Fruit fly (Drosophila melanogaster) whole organism, embryonic: ENCODE data around the gene CG42869.

Experiments
- B-H1 ChIP-seq: fragments of 200-800 bp; sonication (Bioruptor generic); IDR thresholded peaks from 3 replicates; pipeline ENCODE4 v1.3.6; 2022; ENCODE audit warnings: missing biosample characterization, missing genetic modification characterization
- CG10565 ChIP-seq: fragments of 200-800 bp; sonication (Bioruptor generic); optimal IDR thresholded peaks from 3 replicates; lab custom pipeline; 2016; ENCODE audit warnings: missing biosample characterization, mild to moderate bottlenecking, missing genetic modification characterization
- CG11398 ChIP-seq: fragments of 200-800 bp; sonication (Bioruptor generic); optimal IDR thresholded peaks from 2 replicates; lab custom pipeline; 2016; ENCODE audit warnings: missing biosample characterization, missing genetic modification characterization
- CG12769 ChIP-seq: fragments of 200-800 bp; sonication (Bioruptor generic); optimal IDR thresholded peaks from 2 replicates; lab custom pipeline; 2019; ENCODE audit warnings: missing biosample characterization, mild to moderate bottlenecking, missing genetic modification characterization, moderate library complexity
- CG12942 ChIP-seq: fragments of 200-800 bp; sonication (Bioruptor generic); optimal IDR thresholded peaks from 3 replicates; lab custom pipeline; 2016; ENCODE audit warnings: missing biosample characterization, missing genetic modification characterization
- CG15073 ChIP-seq: fragments of 200-800 bp; sonication (Bioruptor generic); optimal IDR thresholded peaks from 2 replicates; lab custom pipeline; 2016; ENCODE audit warnings: missing biosample characterization, missing genetic modification characterization
- CG16815 ChIP-seq: fragments of 200-800 bp; sonication (Bioruptor generic); optimal IDR thresholded peaks from 3 replicates; lab custom pipeline; 2017; ENCODE audit warnings: missing biosample characterization, mild to moderate bottlenecking, missing genetic modification characterization
- CG18476 ChIP-seq: fragments of 200-800 bp; sonication (Bioruptor generic); optimal IDR thresholded peaks from 2 replicates; lab custom pipeline; 2016; ENCODE audit warnings: missing biosample characterization, mild to moderate bottlenecking, missing genetic modification characterization
- CG18619 ChIP-seq: fragments of 200-800 bp; sonication (Bioruptor generic); optimal IDR thresholded peaks from 3 replicates; lab custom pipeline; 2017; ENCODE audit warnings: missing biosample characterization, mild to moderate bottlenecking, missing genetic modification characterization
- CG30403 ChIP-seq: fragments of 200-800 bp; sonication (Bioruptor generic); optimal IDR thresholded peaks from 3 replicates; lab custom pipeline; 2016; ENCODE audit warnings: missing biosample characterization, missing genetic modification characterization
- CG31224 ChIP-seq: fragments of 200-800 bp; sonication (Bioruptor generic); IDR thresholded peaks from 2 replicates; pipeline ENCODE4 v1.3.6; 2022; ENCODE audit warnings: missing biosample characterization, missing genetic modification characterization
- CG32767 ChIP-seq: fragments of 200-800 bp; sonication (Bioruptor generic); IDR thresholded peaks from 2 replicates; pipeline ENCODE4 v1.3.6; 2022; ENCODE audit warnings: missing biosample characterization, missing genetic modification characterization
- CG34376 ChIP-seq: fragments of 200-800 bp; sonication (Bioruptor generic); optimal IDR thresholded peaks from 2 replicates; lab custom pipeline; 2018; ENCODE audit warnings: missing biosample characterization, mild to moderate bottlenecking, missing genetic modification characterization
- CG3847 ChIP-seq: fragments of 200-800 bp; sonication (Bioruptor generic); IDR thresholded peaks from 2 replicates; pipeline ENCODE4 v1.3.6; 2022; ENCODE audit warnings: missing biosample characterization, missing genetic modification characterization
- CG43689 ChIP-seq: fragments of 200-800 bp; sonication (Bioruptor generic); IDR thresholded peaks from 2 replicates; pipeline ENCODE4 v1.3.6; 2022; ENCODE audit warnings: missing biosample characterization, missing genetic modification characterization
- CG4730 ChIP-seq: fragments of 200-800 bp; sonication (Bioruptor generic); IDR thresholded peaks from 2 replicates; pipeline ENCODE4 v1.3.6; 2022; ENCODE audit warnings: missing biosample characterization, missing genetic modification characterization
- CG4854 ChIP-seq: fragments of 200-800 bp; sonication (Bioruptor generic); optimal IDR thresholded peaks from 2 replicates; lab custom pipeline; 2016; ENCODE audit warnings: missing biosample characterization, missing genetic modification characterization, inconsistent platforms
- CG5180 ChIP-seq: fragments of 200-800 bp; sonication (Bioruptor generic); optimal IDR thresholded peaks from 3 replicates; lab custom pipeline; 2017; ENCODE audit warnings: missing biosample characterization, missing genetic modification characterization, mild to moderate bottlenecking, moderate library complexity, missing genetic modification reagents
- CG5953 ChIP-seq: fragments of 200-800 bp; sonication (Bioruptor generic); IDR thresholded peaks from 2 replicates; pipeline ENCODE4 v1.3.6; 2022; ENCODE audit warnings: missing biosample characterization, missing genetic modification characterization
- CG6683 ChIP-seq: fragments of 200-800 bp; sonication (Bioruptor generic); optimal IDR thresholded peaks from 2 replicates; lab custom pipeline; 2017; ENCODE audit warnings: missing biosample characterization, mild to moderate bottlenecking, missing genetic modification characterization, missing genetic modification reagents
- CG7357 ChIP-seq: fragments of 200-800 bp; sonication (Bioruptor generic); IDR thresholded peaks from 3 replicates; pipeline ENCODE4 v1.3.6; 2022; ENCODE audit warnings: missing biosample characterization, missing genetic modification characterization
- CG8924 ChIP-seq: fragments of 200-800 bp; optimal IDR thresholded peaks from 3 replicates; lab custom pipeline; 2019; ENCODE audit warnings: missing biosample characterization, mild to moderate bottlenecking, missing genetic modification characterization, moderate library complexity
- CG8944 ChIP-seq: fragments of 200-800 bp; sonication (Bioruptor generic); optimal IDR thresholded peaks from 3 replicates; lab custom pipeline; 2016; ENCODE audit warnings: missing biosample characterization, missing genetic modification characterization
- Dp ChIP-seq: fragments of 200-800 bp; sonication (Bioruptor generic); optimal IDR thresholded peaks from 2 replicates; lab custom pipeline; 2018; ENCODE audit warnings: missing biosample characterization, mild to moderate bottlenecking, missing genetic modification characterization, moderate library complexity
- H15 ChIP-seq: fragments of 200-800 bp; sonication (Bioruptor generic); IDR thresholded peaks from 3 replicates; pipeline ENCODE4 v1.3.6; 2022; ENCODE audit warnings: missing biosample characterization, missing genetic modification characterization
- HmgZ ChIP-seq: fragments of 200-800 bp; sonication (Bioruptor generic); optimal IDR thresholded peaks from 2 replicates; lab custom pipeline; 2018; ENCODE audit warnings: missing biosample characterization, mild to moderate bottlenecking, missing genetic modification characterization
- Hmr ChIP-seq: fragments of 200-800 bp; sonication (Bioruptor generic); optimal IDR thresholded peaks from 3 replicates; lab custom pipeline; 2017; ENCODE audit warnings: mild to moderate bottlenecking, missing biosample characterization, missing genetic modification reagents, missing genetic modification characterization
- Jarid2 ChIP-seq: fragments of 200-800 bp; sonication (Bioruptor generic); optimal IDR thresholded peaks from 3 replicates; lab custom pipeline; 2017; ENCODE audit warnings: mild to moderate bottlenecking, missing biosample characterization, missing genetic modification reagents, missing genetic modification characterization
- Lim3 ChIP-seq: fragments of 200-800 bp; sonication (Bioruptor generic); IDR thresholded peaks from 2 replicates; pipeline ENCODE4 v1.3.6; 2022; ENCODE audit warnings: missing biosample characterization, missing genetic modification characterization
- Spps ChIP-seq: fragments of 200-800 bp; sonication (Bioruptor generic); optimal IDR thresholded peaks from 2 replicates; lab custom pipeline; 2018; ENCODE audit warnings: missing biosample characterization, mild to moderate bottlenecking, missing genetic modification characterization
- ap ChIP-seq: fragments of 200-800 bp; sonication (Bioruptor generic); IDR thresholded peaks from 2 replicates; pipeline ENCODE4 v1.3.6; 2022; ENCODE audit warnings: missing biosample characterization, missing genetic modification characterization
- bcd ChIP-seq: fragments of 200-800 bp; sonication (Bioruptor generic); optimal IDR thresholded peaks from 2 replicates; lab custom pipeline; 2017; ENCODE audit warnings: missing biosample characterization, mild to moderate bottlenecking, missing genetic modification characterization
- chinmo ChIP-seq: fragments of 200-800 bp; sonication (Bioruptor generic); IDR thresholded peaks from 4 replicates; pipeline ENCODE4 v1.3.6; 2022; ENCODE audit warnings: missing biosample characterization, missing genetic modification characterization; ENCODE audit not compliant: partially characterized antibody
- dati ChIP-seq: fragments of 200-800 bp; sonication (Bioruptor generic); IDR thresholded peaks from 2 replicates; pipeline ENCODE4 v1.3.6; 2022; ENCODE audit warnings: missing biosample characterization, missing genetic modification characterization
- dimm ChIP-seq: fragments of 200-800 bp; sonication (Bioruptor generic); IDR thresholded peaks from 2 replicates; pipeline ENCODE4 v1.3.6; 2022; ENCODE audit warnings: missing biosample characterization, missing genetic modification characterization
- eve ChIP-seq, 2 experiments: fragments of >200 bp; optimal IDR thresholded peaks; 2 replicates each; lab custom pipeline; 2017; ENCODE audit warnings: missing biosample characterization in 2 of 2, missing genetic modification characterization in 2 of 2
- exex ChIP-seq: fragments of 200-800 bp; sonication (Bioruptor generic); optimal IDR thresholded peaks from 4 replicates; lab custom pipeline; 2018; ENCODE audit warnings: missing biosample characterization, mild to moderate bottlenecking, missing genetic modification characterization, moderate library complexity
- fd96Cb ChIP-seq: fragments of 200-800 bp; sonication (Bioruptor generic); optimal IDR thresholded peaks from 2 replicates; lab custom pipeline; 2018; ENCODE audit warnings: missing biosample characterization, mild to moderate bottlenecking, missing genetic modification characterization, moderate library complexity
- gro ChIP-seq: fragments of 200-800 bp; sonication (Bioruptor generic); optimal IDR thresholded peaks from 2 replicates; lab custom pipeline; 2016; ENCODE audit warnings: missing biosample characterization, missing genetic modification characterization
- hb ChIP-seq: fragments of 200-800 bp; sonication (Bioruptor generic); IDR thresholded peaks from 3 replicates; pipeline ENCODE4 v1.3.6; 2022; ENCODE audit warnings: missing biosample characterization, missing genetic modification characterization; ENCODE audit not compliant: partially characterized antibody
- her ChIP-seq: fragments of 200-800 bp; sonication (Bioruptor generic); optimal IDR thresholded peaks from 2 replicates; lab custom pipeline; 2016; ENCODE audit warnings: missing biosample characterization, missing genetic modification characterization
- lmd ChIP-seq: fragments of 200-800 bp; sonication (Bioruptor generic); IDR thresholded peaks from 2 replicates; pipeline ENCODE4 v1.3.6; 2022; ENCODE audit warnings: missing biosample characterization, missing genetic modification characterization
- mam ChIP-seq: fragments of 200-800 bp; sonication (Bioruptor generic); optimal IDR thresholded peaks from 3 replicates; lab custom pipeline; 2016; ENCODE audit warnings: missing biosample characterization, missing genetic modification characterization
- odd ChIP-seq: fragments of 200-800 bp; sonication (Bioruptor generic); optimal IDR thresholded peaks from 2 replicates; lab custom pipeline; 2017; ENCODE audit warnings: missing biosample characterization, mild to moderate bottlenecking, missing genetic modification characterization
- scrt ChIP-seq: fragments of 200-800 bp; sonication (Bioruptor generic); optimal IDR thresholded peaks from 2 replicates; lab custom pipeline; 2018; ENCODE audit warnings: missing biosample characterization, mild to moderate bottlenecking, missing genetic modification characterization, moderate library complexity
- sob ChIP-seq: fragments of 200-800 bp; sonication (Bioruptor generic); IDR thresholded peaks from 2 replicates; pipeline ENCODE4 v1.3.6; 2022; ENCODE audit warnings: missing biosample characterization, missing genetic modification characterization
- tgo ChIP-seq: fragments of 200-800 bp; sonication (Bioruptor generic); IDR thresholded peaks from 3 replicates; pipeline ENCODE4 v1.3.6; 2022; ENCODE audit warnings: missing biosample characterization, missing genetic modification characterization
- trh ChIP-seq: fragments of 200-800 bp; sonication (Bioruptor generic); optimal IDR thresholded peaks from 2 replicates; lab custom pipeline; 2016; ENCODE audit warnings: missing biosample characterization, missing genetic modification characterization
- tup ChIP-seq: fragments of 200-800 bp; sonication (Bioruptor generic); optimal IDR thresholded peaks from 2 replicates; lab custom pipeline; 2016; ENCODE audit warnings: missing biosample characterization, mild to moderate bottlenecking, missing genetic modification characterization, moderate library complexity
- vvl ChIP-seq: fragments of 200-800 bp; sonication (Bioruptor generic); IDR thresholded peaks from 2 replicates; pipeline ENCODE4 v1.3.6; 2022; ENCODE audit warnings: missing biosample characterization, missing genetic modification characterization
- zfh2 ChIP-seq: fragments of 200-800 bp; sonication (Bioruptor generic); optimal IDR thresholded peaks from 2 replicates; lab custom pipeline; 2016; ENCODE audit warnings: missing biosample characterization, missing genetic modification characterization

Gene CG42869

DNA sequence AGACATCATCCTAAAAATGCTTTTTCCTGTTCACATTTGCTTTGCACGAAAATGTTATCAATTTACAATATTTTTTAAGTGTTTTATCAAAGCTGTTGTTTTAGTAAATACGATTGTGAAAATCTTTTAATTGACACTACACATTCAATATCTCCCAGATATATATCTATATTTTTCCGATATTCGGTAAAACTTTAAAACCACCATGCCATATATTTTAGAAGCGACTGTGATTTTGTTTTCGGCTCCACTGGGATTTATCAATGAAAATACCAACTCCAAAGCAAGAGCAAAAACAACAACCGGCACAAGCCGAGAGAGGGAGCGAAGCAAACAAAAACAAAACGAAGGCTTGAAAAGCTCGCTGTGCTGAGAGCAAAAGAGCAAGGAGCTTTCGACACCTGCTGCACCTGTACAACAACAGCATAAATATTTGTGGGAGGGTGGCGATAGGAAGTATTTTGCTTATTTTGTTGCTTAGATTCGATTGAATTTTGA is 16.7 kb downstream of the CG42869 start (continued):
- TF ChIP-seq bcd (GFP tag; lab: Kevin White, UChicago) = peak; percentile 49
- no peak for TF ChIP-seq H15
- TF ChIP-seq CG15073 (GFP tag; lab: Kevin White, UChicago) = peak; percentile 90
- TF ChIP-seq dati (GFP tag; lab: Robert Waterston, UW) = no peak
- peak; percentile 25; the same call in 1 of the 2 replicates for TF ChIP-seq CG3847 (GFP tag; lab: Robert Waterston, UW)
- TF ChIP-seq dimm = no peak
- TF ChIP-seq CG12942 (GFP tag; lab: Kevin White, UChicago) = no peak
- TF ChIP-seq CG8944 = no peak
- no peak for TF ChIP-seq Dp (GFP tag; lab: Kevin White, UChicago)
- peak; percentile 25 for TF ChIP-seq CG18476 (GFP tag; lab: Kevin White, UChicago)
- no peak for TF ChIP-seq CG5953 (GFP tag; lab: Robert Waterston, UW)
- TF ChIP-seq HmgZ (tag; lab: Kevin White, UChicago) = no peak
- TF ChIP-seq CG34376 = no peak
- no peak for TF ChIP-seq Lim3 (GFP tag; lab: Robert Waterston, UW)
- TF ChIP-seq lmd (GFP tag; lab: Robert Waterston, UW) = peak; percentile 39; the same call in 1 of the 2 replicates
- peak; percentile 37; the same call in 1 of the 3 replicates for TF ChIP-seq tgo
- no peak for TF ChIP-seq ap (GFP tag; lab: Robert Waterston, UW)
- peak; percentile 27 for TF ChIP-seq CG4854 (GFP tag; lab: Kevin White, UChicago)
- TF ChIP-seq zfh2 = peak; percentile 34
- TF ChIP-seq B-H1 (GFP tag; lab: Robert Waterston, UW) = no peak
- no peak for TF ChIP-seq hb (GFP tag; lab: Robert Waterston, UW)
- TF ChIP-seq CG18619 (GFP tag; lab: Kevin White, UChicago) = peak; percentile 43
- no peak for TF ChIP-seq CG16815
- TF ChIP-seq sob (GFP tag; lab: Robert Waterston, UW) = peak; percentile 38; the same call in 1 of the 2 replicates
- peak; percentile 41 for TF ChIP-seq mam
- TF ChIP-seq CG4730 (GFP tag; lab: Robert Waterston, UW) = no peak
- no peak for TF ChIP-seq CG43689 (GFP tag; lab: Robert Waterston, UW)
- TF ChIP-seq Spps (tag; lab: Kevin White, UChicago) = no peak
- TF ChIP-seq CG31224 (GFP tag; lab: Robert Waterston, UW) = peak; percentile 33; the same call in 1 of the 2 replicates
- peak; percentile 57 for TF ChIP-seq odd (GFP tag; lab: Kevin White, UChicago)
- TF ChIP-seq CG8924 (tag; lab: Kevin White, UChicago) = no peak
- TF ChIP-seq CG10565 = no peak
- TF ChIP-seq CG11398 = no peak
- no peak for TF ChIP-seq CG7357
- TF ChIP-seq CG6683 (GFP tag; lab: Kevin White, UChicago) = no peak
- no peak for TF ChIP-seq tup
- peak; percentile 11 for TF ChIP-seq gro (GFP tag; lab: Kevin White, UChicago)

DNA sequence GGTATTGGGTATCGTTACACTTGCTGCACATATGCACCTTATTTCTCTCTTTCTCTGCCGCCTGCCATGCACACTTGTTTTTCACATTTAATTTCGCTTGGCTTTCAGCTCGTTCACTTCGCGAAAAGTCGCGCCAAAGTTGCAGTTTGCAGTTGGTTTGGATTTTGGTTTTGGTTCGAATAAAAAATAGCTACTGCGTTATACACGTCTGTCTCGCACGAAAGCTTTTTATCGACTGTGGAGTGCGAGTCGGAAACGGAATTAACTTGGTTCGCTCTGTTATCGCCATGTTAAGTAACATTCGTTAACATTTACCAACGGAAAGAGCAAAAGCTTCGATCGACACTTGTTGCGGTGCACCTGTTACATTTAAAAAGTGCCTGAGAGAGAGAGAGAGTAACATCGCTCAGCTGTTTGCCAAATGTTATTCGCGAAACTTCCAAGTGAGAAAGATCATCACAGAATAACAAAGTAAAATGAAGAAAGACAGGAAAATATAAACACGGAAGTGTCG is 17.2 kb downstream of the CG42869 start, which contains the start of gene CG31176:
Gene CG31176 (minus strand): TSS at position 241 of the 514 bp plus-strand sequence.
- no peak for TF ChIP-seq fd96Cb (tag; lab: Kevin White, UChicago)
- TF ChIP-seq CG32767 (GFP tag; lab: Robert Waterston, UW) = no peak
- TF ChIP-seq vvl (GFP tag; lab: Robert Waterston, UW) = peak; percentile 31; the same call in 1 of the 2 replicates
- TF ChIP-seq eve (GFP tag; optimal IDR thresholded peaks at IDR 0.05; lab: Kevin White, UChicago) = peak in 1 of 2 experiments; percentile 82
- TF ChIP-seq dati (GFP tag; lab: Robert Waterston, UW) = no peak
- TF ChIP-seq scrt = peak; percentile 57
- TF ChIP-seq CG5180 (GFP tag; lab: Kevin White, UChicago) = peak; percentile 87
- TF ChIP-seq hb (GFP tag; lab: Robert Waterston, UW) = no peak
- peak; percentile 89 for TF ChIP-seq Jarid2 (GFP tag; lab: Kevin White, UChicago)
- TF ChIP-seq chinmo (GFP tag; lab: Robert Waterston, UW) = peak; percentile 84; the same call in 3 of the 4 replicates
- peak; percentile 11 for TF ChIP-seq CG34376
- no peak for TF ChIP-seq Hmr (GFP tag; lab: Kevin White, UChicago)
- TF ChIP-seq her (GFP tag; lab: Kevin White, UChicago) = no peak
- TF ChIP-seq CG30403 (GFP tag; lab: Kevin White, UChicago) = no peak
- no peak for TF ChIP-seq exex (tag; lab: Kevin White, UChicago)
- TF ChIP-seq CG12769 (tag; lab: Kevin White, UChicago) = no peak
- no peak for TF ChIP-seq trh
